Worm (Caenorhabditis elegans): ENCODE data around the gene F12E12.6.

- TF ChIP-seq him-1 (tag; optimal IDR thresholded peaks at IDR 0.05) (no peak), W03F9.2 (tag; optimal IDR thresholded peaks at IDR 0.05) (no peak), dao-5 (tag; optimal IDR thresholded peaks at IDR 0.05) (no peak)
These were observed 16.9 kb upstream of the F12E12.6 start, which contains the start of gene rcd-1 for ce11 chrII:3753598-3753997.

Data from whole organism, L4/young adult.